Worm (Caenorhabditis elegans) whole organism, L3 larva: ENCODE measurements around the gene F13A2.1.

ENCODE experiments used
- R02D3.7 ChIP-seq: fragments of 150-350 bp; optimal IDR thresholded peaks from 2 replicates; lab custom pipeline; 2014; ENCODE audit warnings: missing biosample characterization, missing genetic modification characterization
- ZK546.5 ChIP-seq: sonication (generic microtip); optimal IDR thresholded peaks from 2 replicates; lab custom pipeline; 2017; ENCODE audit warnings: missing biosample characterization, missing genetic modification characterization
- aly-2 ChIP-seq: fragments of 150-350 bp; optimal IDR thresholded peaks from 2 replicates; lab custom pipeline; 2014; ENCODE audit warnings: missing biosample characterization, missing genetic modification characterization
- ama-1 ChIP-seq: fragments of 150-350 bp; optimal IDR thresholded peaks from 2 replicates; lab custom pipeline; 2018
- ceh-16 ChIP-seq: sonication (generic microtip); optimal IDR thresholded peaks from 2 replicates; lab custom pipeline; 2017; ENCODE audit warnings: missing biosample characterization, missing genetic modification characterization
- ceh-28 ChIP-seq: fragments of 150-350 bp; optimal IDR thresholded peaks from 2 replicates; lab custom pipeline; 2014; ENCODE audit warnings: missing biosample characterization, missing genetic modification reagents, missing genetic modification characterization
- ceh-82 ChIP-seq: fragments of 150-350 bp; optimal IDR thresholded peaks from 2 replicates; lab custom pipeline; 2014; ENCODE audit warnings: missing biosample characterization, missing genetic modification characterization
- daf-12 ChIP-seq: fragments of 150-350 bp; optimal IDR thresholded peaks from 2 replicates; lab custom pipeline; 2014; ENCODE audit warnings: missing biosample characterization, missing genetic modification reagents, missing genetic modification characterization
- egl-5 ChIP-seq: fragments of 150-350 bp; optimal IDR thresholded peaks from 2 replicates; lab custom pipeline; 2017; ENCODE audit warnings: missing biosample characterization, missing genetic modification reagents, missing genetic modification characterization, inconsistent platforms
- elt-2 ChIP-seq: sonication (generic microtip); optimal IDR thresholded peaks from 2 replicates; lab custom pipeline; 2016; ENCODE audit warnings: missing genetic modification reagents, mild to moderate bottlenecking, missing genetic modification characterization, missing compliant biosample characterization
- elt-3 ChIP-seq, 3 experiments: fragments of 150-350 bp in 1 of 3; sonication (generic microtip) in 2 of 3; optimal IDR thresholded peaks; 2 replicates in 2 of 3; 4 replicates in 1 of 3; lab custom pipeline; 2014 to 2017; ENCODE audit warnings: missing biosample characterization in 3 of 3, missing genetic modification characterization in 3 of 3
- fkh-10 ChIP-seq: sonication (generic microtip); optimal IDR thresholded peaks from 2 replicates; lab custom pipeline; 2017; ENCODE audit warnings: missing biosample characterization, missing genetic modification reagents, missing genetic modification characterization
- fkh-2 ChIP-seq: fragments of 150-350 bp; optimal IDR thresholded peaks from 2 replicates; lab custom pipeline; 2014; ENCODE audit warnings: missing biosample characterization, missing genetic modification reagents, missing genetic modification characterization
- fos-1 ChIP-seq: fragments of 150-350 bp; optimal IDR thresholded peaks from 2 replicates; lab custom pipeline; 2014; ENCODE audit warnings: missing biosample characterization, missing genetic modification characterization
- hmg-11 ChIP-seq: sonication (generic microtip); optimal IDR thresholded peaks from 2 replicates; lab custom pipeline; 2016; ENCODE audit warnings: missing genetic modification characterization, missing compliant biosample characterization
- jun-1 ChIP-seq: fragments of 150-350 bp; optimal IDR thresholded peaks from 2 replicates; lab custom pipeline; 2014; ENCODE audit warnings: missing biosample characterization, missing genetic modification reagents, missing genetic modification characterization
- lin-15B ChIP-seq: fragments of 150-350 bp; optimal IDR thresholded peaks from 2 replicates; lab custom pipeline; 2014; ENCODE audit warnings: missing biosample characterization, missing genetic modification characterization
- lin-39 ChIP-seq: fragments of 150-350 bp; optimal IDR thresholded peaks from 2 replicates; lab custom pipeline; 2018; ENCODE audit warnings: missing biosample characterization, missing genetic modification reagents, missing genetic modification characterization
- lsy-12 ChIP-seq: sonication (generic microtip); optimal IDR thresholded peaks from 2 replicates; lab custom pipeline; 2016; ENCODE audit warnings: mild to moderate bottlenecking, missing genetic modification characterization, missing compliant biosample characterization
- mml-1 ChIP-seq: fragments of 150-350 bp; sonication (generic microtip); optimal IDR thresholded peaks from 3 replicates; lab custom pipeline; 2014; ENCODE audit warnings: missing biosample characterization, missing genetic modification characterization
- nfya-1 ChIP-seq: sonication (generic microtip); optimal IDR thresholded peaks from 2 replicates; lab custom pipeline; 2017; ENCODE audit warnings: missing genetic modification characterization, mild to moderate bottlenecking, missing compliant biosample characterization, antibody characterized with exemption, moderate library complexity; ENCODE audit not compliant: insufficient read depth
- nhr-11 ChIP-seq: fragments of 150-350 bp; optimal IDR thresholded peaks from 2 replicates; lab custom pipeline; 2014; ENCODE audit warnings: missing biosample characterization, missing genetic modification characterization
- nhr-12 ChIP-seq: fragments of 150-350 bp; optimal IDR thresholded peaks from 2 replicates; lab custom pipeline; 2014; ENCODE audit warnings: missing biosample characterization, missing genetic modification characterization
- nhr-23 ChIP-seq: fragments of 150-350 bp; optimal IDR thresholded peaks from 2 replicates; lab custom pipeline; 2014; ENCODE audit warnings: missing biosample characterization, missing genetic modification reagents, missing genetic modification characterization
- nhr-237 ChIP-seq: fragments of 150-350 bp; optimal IDR thresholded peaks from 2 replicates; lab custom pipeline; 2014; ENCODE audit warnings: missing biosample characterization, missing genetic modification characterization
- nhr-76 ChIP-seq: fragments of 150-350 bp; sonication (generic microtip); optimal IDR thresholded peaks from 5 replicates; lab custom pipeline; 2014; ENCODE audit warnings: missing biosample characterization, missing genetic modification characterization
- nhr-77 ChIP-seq: fragments of 150-350 bp; optimal IDR thresholded peaks from 2 replicates; lab custom pipeline; 2014; ENCODE audit warnings: missing biosample characterization, missing genetic modification characterization
- pha-4 ChIP-seq: fragments of 150-350 bp; optimal IDR thresholded peaks from 2 replicates; lab custom pipeline; 2014; ENCODE audit warnings: missing biosample characterization, missing genetic modification reagents, missing genetic modification characterization
- pqm-1 ChIP-seq: fragments of 150-350 bp; optimal IDR thresholded peaks from 2 replicates; lab custom pipeline; 2017; ENCODE audit warnings: missing biosample characterization, missing genetic modification characterization, inconsistent platforms
- skn-1 ChIP-seq: fragments of 150-350 bp; optimal IDR thresholded peaks from 2 replicates; lab custom pipeline; 2014; ENCODE audit warnings: missing biosample characterization, missing genetic modification characterization
- unc-39 ChIP-seq: sonication (generic microtip); optimal IDR thresholded peaks from 4 replicates; lab custom pipeline; 2017; ENCODE audit warnings: missing biosample characterization, missing genetic modification characterization
- unc-62 ChIP-seq: fragments of 150-350 bp; sonication (generic microtip); optimal IDR thresholded peaks from 4 replicates; lab custom pipeline; 2014; ENCODE audit warnings: missing biosample characterization, missing genetic modification reagents, missing genetic modification characterization
- zag-1 ChIP-seq: fragments of 150-350 bp; optimal IDR thresholded peaks from 2 replicates; lab custom pipeline; 2014; ENCODE audit warnings: missing biosample characterization, missing genetic modification characterization
- ztf-4 ChIP-seq: fragments of 150-350 bp; optimal IDR thresholded peaks from 2 replicates; lab custom pipeline; 2014; ENCODE audit warnings: missing biosample characterization, missing genetic modification characterization

Gene F13A2.1

ce11 chrV:4375807-4376564, 6.2 kb downstream of the F13A2.1 start, which contains the start of gene F32D1.7:
TSS of gene F32D1.7 (minus strand) at chrV:4376173.
- TF ChIP-seq ceh-16 (tag; lab: Kevin White, UChicago) (no peak), hmg-11 (tag; lab: Kevin White, UChicago) (no peak), jun-1 (tag; lab: Kevin White, UChicago) (no peak), zag-1 (no peak), fkh-2 (tag; lab: Kevin White, UChicago) (no peak), mml-1 (tag; lab: Kevin White, UChicago) (no peak)
- TF ChIP-seq, all 47 proteins: peak for 0

- TF ChIP-seq lin-39 (tag; lab: Kevin White, UChicago): no peak
- no peak for TF ChIP-seq mml-1 (tag; lab: Kevin White, UChicago)
- no peak for TF ChIP-seq nhr-12
- TF ChIP-seq ceh-16 (tag; lab: Kevin White, UChicago): no peak
- TF ChIP-seq skn-1 (tag; lab: Kevin White, UChicago): no peak
- no peak for TF ChIP-seq egl-5 (tag; lab: Kevin White, UChicago)
- TF ChIP-seq ztf-4 (tag; lab: Kevin White, UChicago): no peak
- TF ChIP-seq aly-2: no peak
- TF ChIP-seq ceh-82: no peak
- TF ChIP-seq, all 47 proteins: peak for 0
These were observed 7.6 kb downstream of the F13A2.1 start, which contains the start of gene neg-1 for ce11 chrV:4374625-4375024. TSS of gene neg-1 (minus strand) at chrV:4374874.

- TF ChIP-seq lsy-12 (tag; lab: Kevin White, UChicago) (no peak), ama-1 (lab: Kevin White, UChicago) (no peak), ceh-28 (tag; lab: Kevin White, UChicago) (no peak), nhr-76 (tag; lab: Kevin White, UChicago) (no peak), egl-5 (tag; lab: Kevin White, UChicago) (no peak)
These were observed 8.5 kb downstream of the F13A2.1 start for ce11 chrV:4373656-4374055.

- no peak for TF ChIP-seq fos-1 (tag; lab: Kevin White, UChicago)
- no peak for TF ChIP-seq pqm-1 (tag; lab: Kevin White, UChicago)
- no peak for TF ChIP-seq unc-39 (tag; lab: Kevin White, UChicago)
- no peak for TF ChIP-seq ceh-28 (tag; lab: Kevin White, UChicago)
- TF ChIP-seq lin-39 (tag; lab: Kevin White, UChicago): no peak
- no peak for TF ChIP-seq unc-62
- no peak for TF ChIP-seq ama-1 (lab: Kevin White, UChicago)
- no peak for TF ChIP-seq lin-15B (tag; lab: Kevin White, UChicago)
- TF ChIP-seq fkh-10 (GFP tag; lab: Kevin White, UChicago): no peak
- TF ChIP-seq elt-3 (tag; optimal IDR thresholded peaks at IDR 0.05; lab: Kevin White, UChicago): no peak
- no peak for TF ChIP-seq nhr-237 (tag; lab: Kevin White, UChicago)
- no peak for TF ChIP-seq nhr-77
- no peak for TF ChIP-seq nhr-11 (tag; lab: Kevin White, UChicago)
- TF ChIP-seq egl-5 (tag; lab: Kevin White, UChicago): no peak
- no peak for TF ChIP-seq ztf-4 (tag; lab: Kevin White, UChicago)
- TF ChIP-seq, all 47 proteins: peak for 0
These were observed 9.2 kb downstream of the F13A2.1 start for ce11 chrV:4372986-4373385.

ce11 chrV:4371309-4371933, 10.8 kb downstream of the F13A2.1 start, which contains the start of the genes gmpr-1 and fipp-1:
TSS of gene gmpr-1 (minus strand) at chrV:4371383.
TSS of gene fipp-1 (plus strand) at chrV:4371807.
- peak; percentile 64 for TF ChIP-seq nfya-1 (tag; lab: Kevin White, UChicago)
- TF ChIP-seq zag-1: no peak
- TF ChIP-seq ceh-82: no peak
- TF ChIP-seq lin-15B (tag; lab: Kevin White, UChicago): peak; percentile 61
- peak; percentile 62 for TF ChIP-seq hmg-11 (tag; lab: Kevin White, UChicago)
- peak; percentile 74 for TF ChIP-seq elt-2 (tag; lab: Kevin White, UChicago)
- no peak for TF ChIP-seq ZK546.5
- TF ChIP-seq daf-12 (tag; lab: Kevin White, UChicago): no peak
- peak; percentile 48 for TF ChIP-seq pha-4 (tag; lab: Kevin White, UChicago)
- TF ChIP-seq R02D3.7: no peak
- TF ChIP-seq nhr-23 (tag; lab: Kevin White, UChicago): peak; percentile 69
- peak; percentile 24 for TF ChIP-seq jun-1 (tag; lab: Kevin White, UChicago)
- no peak for TF ChIP-seq ceh-28 (tag; lab: Kevin White, UChicago)
- TF ChIP-seq lin-39 (tag; lab: Kevin White, UChicago): peak; percentile 16
